Worm (Caenorhabditis elegans) whole organism, early embryonic: ENCODE measurements around the gene gpa-3.

ENCODE experiments used
- B0310.2 ChIP-seq: sonication (generic microtip); optimal IDR thresholded peaks from 2 replicates; lab custom pipeline; 2016; ENCODE audit warnings: mild to moderate bottlenecking, missing genetic modification characterization, missing compliant biosample characterization
- aly-1 ChIP-seq: sonication (generic microtip); optimal IDR thresholded peaks from 2 replicates; lab custom pipeline; 2016; ENCODE audit warnings: missing genetic modification characterization, missing compliant biosample characterization
- ama-1 ChIP-seq: fragments of 150-350 bp; optimal IDR thresholded peaks from 2 replicates; lab custom pipeline; 2014
- ceh-13 ChIP-seq: fragments of 200-800 bp; sonication (Bioruptor generic); optimal IDR thresholded peaks from 2 replicates; lab custom pipeline; 2018; ENCODE audit warnings: mild to moderate bottlenecking, missing genetic modification characterization, missing compliant biosample characterization
- flt-1 ChIP-seq: fragments of 200-800 bp; sonication (Bioruptor generic); IDR thresholded peaks from 2 replicates; pipeline ENCODE4 v1.3.6; 2022; ENCODE audit warnings: missing genetic modification characterization, missing compliant biosample characterization
- hnd-1 ChIP-seq: sonication (generic microtip); optimal IDR thresholded peaks from 2 replicates; lab custom pipeline; 2016; ENCODE audit warnings: missing genetic modification characterization, missing compliant biosample characterization
- pes-1 ChIP-seq: fragments of 200-800 bp; sonication (Bioruptor generic); IDR thresholded peaks from 2 replicates; pipeline ENCODE4 v1.3.6; 2022; ENCODE audit warnings: missing genetic modification reagents, missing genetic modification characterization, missing compliant biosample characterization
- tbx-37 ChIP-seq: fragments of 200-800 bp; sonication (Bioruptor generic); conservative IDR thresholded peaks from 2 replicates; pipeline ENCODE4 v1.3.6; 2022; ENCODE audit warnings: missing genetic modification reagents, missing genetic modification characterization, missing compliant biosample characterization
- tra-4 ChIP-seq: sonication (generic microtip); optimal IDR thresholded peaks from 2 replicates; lab custom pipeline; 2017; ENCODE audit warnings: missing genetic modification characterization, missing compliant biosample characterization

DNA sequence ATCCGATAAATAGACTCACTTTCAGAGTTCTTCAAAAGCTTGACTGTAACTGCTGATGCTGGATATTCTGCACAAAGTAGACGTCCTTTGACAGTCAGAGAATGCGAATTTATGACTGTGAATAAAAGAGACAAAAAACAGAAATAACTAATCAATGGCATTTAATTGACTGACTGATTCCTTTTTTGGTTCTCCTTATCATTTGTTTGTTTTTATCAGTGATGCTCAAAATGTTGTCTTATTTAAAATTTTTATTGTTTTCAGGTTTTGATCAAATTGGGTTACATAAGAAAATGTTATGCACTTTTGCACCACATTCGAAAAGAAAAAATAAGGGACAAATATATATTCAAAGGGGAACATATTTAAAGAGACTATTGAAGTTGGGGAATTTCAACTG lies 3.2 kb downstream of the gpa-3 start, which contains the start of gene ttr-49:
- TF ChIP-seq ama-1 (lab: Kevin White, UChicago): no peak
- no peak for TF ChIP-seq tbx-37 (GFP tag; lab: Robert Waterston, UW)
- TF ChIP-seq flt-1 (GFP tag; lab: Robert Waterston, UW): no peak
- no peak for TF ChIP-seq B0310.2 (tag; lab: Kevin White, UChicago)
- no peak for TF ChIP-seq pes-1 (GFP tag; lab: Robert Waterston, UW)
- TF ChIP-seq tra-4 (tag; lab: Kevin White, UChicago): no peak
- TF ChIP-seq ceh-13 (GFP tag; lab: Kevin White, UChicago): no peak
- no peak for TF ChIP-seq hnd-1 (tag; lab: Kevin White, UChicago)
- no peak for TF ChIP-seq aly-1 (tag; lab: Kevin White, UChicago)
